Worm (Caenorhabditis elegans) whole organism, young adult: ENCODE measurements around the gene arrd-3.

ENCODE experiments used
- B0261.1 ChIP-seq: sonication (generic microtip); optimal IDR thresholded peaks from 2 replicates; lab custom pipeline; 2016; ENCODE audit warnings: mild to moderate bottlenecking, missing genetic modification characterization, moderate library complexity, missing compliant biosample characterization
- B0336.3 ChIP-seq: fragments of 200-800 bp; sonication (Bioruptor generic); IDR thresholded peaks from 2 replicates; pipeline ENCODE4 v1.3.6; 2022; ENCODE audit warnings: missing genetic modification characterization, missing compliant biosample characterization
- C06A6.2 ChIP-seq: fragments of 200-800 bp; sonication (Bioruptor generic); conservative IDR thresholded peaks from 2 replicates; pipeline ENCODE4 v1.3.6; 2022; ENCODE audit warnings: missing genetic modification characterization, missing compliant biosample characterization
- D2030.7 ChIP-seq: fragments of 200-800 bp; sonication (Bioruptor generic); IDR thresholded peaks from 2 replicates; pipeline ENCODE4 v1.3.6; 2022; ENCODE audit warnings: missing genetic modification reagents, missing genetic modification characterization, missing compliant biosample characterization
- F10E7.11 ChIP-seq: sonication (generic microtip); optimal IDR thresholded peaks from 2 replicates; lab custom pipeline; 2017; ENCODE audit warnings: mild to moderate bottlenecking, missing genetic modification characterization, moderate library complexity, missing compliant biosample characterization
- F49E8.2 ChIP-seq: sonication (generic microtip); optimal IDR thresholded peaks from 3 replicates; lab custom pipeline; 2017; ENCODE audit warnings: missing genetic modification characterization, mild to moderate bottlenecking, missing compliant biosample characterization, antibody characterized with exemption, moderate library complexity; ENCODE audit not compliant: insufficient read depth
- F57A8.1 ChIP-seq: fragments of 200-800 bp; sonication (Bioruptor generic); optimal IDR thresholded peaks from 2 replicates; lab custom pipeline; 2018; ENCODE audit warnings: mild to moderate bottlenecking, missing genetic modification characterization, moderate library complexity, missing compliant biosample characterization
- K12H6.12 ChIP-seq: fragments of 200-800 bp; sonication (Bioruptor generic); optimal IDR thresholded peaks from 2 replicates; lab custom pipeline; 2018; ENCODE audit warnings: mild to moderate bottlenecking, missing genetic modification characterization, missing compliant biosample characterization
- Y53F4B.3 ChIP-seq: fragments of 200-800 bp; sonication (Bioruptor generic); IDR thresholded peaks from 2 replicates; pipeline ENCODE4 v1.3.6; 2022; ENCODE audit warnings: missing genetic modification reagents, missing genetic modification characterization, missing compliant biosample characterization
- aptf-2 ChIP-seq: fragments of 200-800 bp; sonication (Bioruptor generic); conservative IDR thresholded peaks from 2 replicates; pipeline ENCODE4 v1.3.6; 2022; ENCODE audit warnings: missing genetic modification reagents, missing genetic modification characterization, missing compliant biosample characterization
- aptf-3 ChIP-seq: fragments of 200-800 bp; sonication (Bioruptor generic); IDR thresholded peaks from 2 replicates; pipeline ENCODE4 v1.3.6; 2022; ENCODE audit warnings: missing genetic modification characterization, missing compliant biosample characterization
- bed-1 ChIP-seq: fragments of 200-800 bp; sonication (Bioruptor generic); IDR thresholded peaks from 2 replicates; pipeline ENCODE4 v1.3.6; 2022; ENCODE audit warnings: missing genetic modification reagents, missing genetic modification characterization, missing compliant biosample characterization
- cebp-2 ChIP-seq: fragments of 200-800 bp; sonication (Bioruptor generic); IDR thresholded peaks from 2 replicates; pipeline ENCODE4 v1.3.6; 2022; ENCODE audit warnings: missing genetic modification characterization, missing compliant biosample characterization
- ceh-100 ChIP-seq: fragments of 200-800 bp; sonication (Bioruptor generic); IDR thresholded peaks from 2 replicates; pipeline ENCODE4 v1.3.6; 2022; ENCODE audit warnings: missing genetic modification reagents, missing genetic modification characterization, missing compliant biosample characterization
- chd-7 ChIP-seq: sonication (generic microtip); optimal IDR thresholded peaks from 2 replicates; lab custom pipeline; 2016; ENCODE audit warnings: mild to moderate bottlenecking, missing genetic modification characterization, moderate library complexity, missing compliant biosample characterization
- egrh-3 ChIP-seq: fragments of 200-800 bp; sonication (Bioruptor generic); IDR thresholded peaks from 2 replicates; pipeline ENCODE4 v1.3.6; 2022; ENCODE audit warnings: missing genetic modification reagents, missing genetic modification characterization, missing compliant biosample characterization
- fkh-3 ChIP-seq: sonication (generic microtip); optimal IDR thresholded peaks from 2 replicates; lab custom pipeline; 2016; ENCODE audit warnings: mild to moderate bottlenecking, missing genetic modification characterization, missing compliant biosample characterization
- him-1 ChIP-seq: sonication (generic microtip); optimal IDR thresholded peaks from 2 replicates; lab custom pipeline; 2016; ENCODE audit warnings: missing genotype, missing genetic modification reagents, missing genetic modification characterization, missing compliant biosample characterization
- hlh-12 ChIP-seq: sonication (generic microtip); optimal IDR thresholded peaks from 2 replicates; lab custom pipeline; 2016; ENCODE audit warnings: missing genetic modification characterization, missing compliant biosample characterization
- hsf-1 ChIP-seq: fragments of 200-800 bp; sonication (Bioruptor generic); IDR thresholded peaks from 2 replicates; pipeline ENCODE4 v1.3.6; 2022; ENCODE audit warnings: missing genetic modification reagents, missing genetic modification characterization, missing compliant biosample characterization
- let-526 ChIP-seq: fragments of 200-800 bp; sonication (Bioruptor generic); IDR thresholded peaks from 2 replicates; pipeline ENCODE4 v1.3.6; 2022; ENCODE audit warnings: missing genetic modification reagents, missing genetic modification characterization, missing compliant biosample characterization
- lin-26 ChIP-seq: fragments of 200-800 bp; sonication (Bioruptor generic); IDR thresholded peaks from 2 replicates; pipeline ENCODE4 v1.3.6; 2022; ENCODE audit warnings: missing genetic modification reagents, missing genetic modification characterization, missing compliant biosample characterization
- lin-35 ChIP-seq, 3 experiments: fragments of 150-350 bp in 2 of 3; sonication (generic microtip) in 1 of 3; optimal IDR thresholded peaks; 2 replicates each; lab custom pipeline; 2014 to 2018; ENCODE audit warnings: missing biosample characterization in 3 of 3, missing genetic modification characterization in 3 of 3, missing genetic modification reagents in 3 of 3
- lir-1 ChIP-seq: fragments of 200-800 bp; sonication (Bioruptor generic); conservative IDR thresholded peaks from 2 replicates; pipeline ENCODE4 v1.3.6; 2022; ENCODE audit warnings: missing genetic modification reagents, missing genetic modification characterization, missing compliant biosample characterization
- madf-8 ChIP-seq: fragments of 200-800 bp; sonication (Bioruptor generic); conservative IDR thresholded peaks from 2 replicates; pipeline ENCODE4 v1.3.6; 2022; ENCODE audit warnings: missing genetic modification reagents, missing genetic modification characterization, missing compliant biosample characterization
- mel-28 ChIP-seq: sonication (generic microtip); optimal IDR thresholded peaks from 2 replicates; lab custom pipeline; 2016; ENCODE audit warnings: borderline replicate concordance, mild to moderate bottlenecking, missing genetic modification characterization, missing compliant biosample characterization
- nfyb-1 ChIP-seq: fragments of 200-800 bp; sonication (Bioruptor generic); IDR thresholded peaks from 2 replicates; pipeline ENCODE4 v1.3.6; 2022; ENCODE audit warnings: missing genetic modification reagents, missing genetic modification characterization, missing compliant biosample characterization
- pha-4 ChIP-seq: fragments of 150-350 bp; sonication (generic microtip); optimal IDR thresholded peaks from 2 replicates; lab custom pipeline; 2014; ENCODE audit warnings: missing biosample characterization, missing genetic modification reagents, missing genetic modification characterization
- sdz-38 ChIP-seq: sonication (generic microtip); optimal IDR thresholded peaks from 2 replicates; lab custom pipeline; 2016; ENCODE audit warnings: missing genotype, missing genetic modification characterization, missing compliant biosample characterization
- sea-2 ChIP-seq: fragments of 200-800 bp; sonication (Bioruptor generic); IDR thresholded peaks from 2 replicates; pipeline ENCODE4 v1.3.6; 2022; ENCODE audit warnings: missing genetic modification characterization, missing compliant biosample characterization
- somi-1 ChIP-seq: fragments of 200-800 bp; sonication (Bioruptor generic); optimal IDR thresholded peaks from 2 replicates; lab custom pipeline; 2018; ENCODE audit warnings: mild to moderate bottlenecking, missing genetic modification characterization, missing compliant biosample characterization
- zim-3 ChIP-seq: sonication (generic microtip); optimal IDR thresholded peaks from 2 replicates; lab custom pipeline; 2017; ENCODE audit warnings: mild to moderate bottlenecking, missing genetic modification characterization, moderate library complexity, missing compliant biosample characterization
- ztf-18 ChIP-seq: sonication (generic microtip); optimal IDR thresholded peaks from 2 replicates; lab custom pipeline; 2016; ENCODE audit warnings: missing genotype, mild to moderate bottlenecking, missing genetic modification characterization, missing compliant biosample characterization
- ztf-25 ChIP-seq: fragments of 200-800 bp; sonication (Bioruptor generic); IDR thresholded peaks from 2 replicates; pipeline ENCODE4 v1.3.6; 2022; ENCODE audit warnings: missing genetic modification reagents, missing genetic modification characterization, missing compliant biosample characterization
- ztf-3 ChIP-seq: fragments of 200-800 bp; sonication (Bioruptor generic); optimal IDR thresholded peaks from 2 replicates; lab custom pipeline; 2018; ENCODE audit warnings: mild to moderate bottlenecking, missing genetic modification characterization, missing compliant biosample characterization

Gene arrd-3

ce11 chrII:9385241-9385640 is 27.1 kb upstream of the arrd-3 start, which contains the start of gene C06C3.7 (continued):
- TF ChIP-seq cebp-2 (GFP tag; lab: Robert Waterston, UW) = no peak
- TF ChIP-seq, all 124 proteins: peak for 0

- TF ChIP-seq aptf-3 (GFP tag; lab: Robert Waterston, UW) = no peak
- no peak for TF ChIP-seq D2030.7 (GFP tag; lab: Robert Waterston, UW)
- TF ChIP-seq C06A6.2 (GFP tag; lab: Robert Waterston, UW) = no peak
- no peak for TF ChIP-seq ztf-3 (GFP tag; lab: Kevin White, UChicago)
- no peak for TF ChIP-seq sea-2 (GFP tag; lab: Robert Waterston, UW)
- TF ChIP-seq egrh-3 (GFP tag; lab: Robert Waterston, UW) = no peak
- TF ChIP-seq F57A8.1 (GFP tag; lab: Kevin White, UChicago) = no peak
- no peak for TF ChIP-seq aptf-2 (GFP tag; lab: Robert Waterston, UW)
- TF ChIP-seq ztf-25 (GFP tag; lab: Robert Waterston, UW) = no peak
- no peak for TF ChIP-seq bed-1 (GFP tag; lab: Robert Waterston, UW)
- TF ChIP-seq let-526 (GFP tag; lab: Robert Waterston, UW) = no peak
Observed at ce11 chrII:9392724-9393123, 19.6 kb upstream of the arrd-3 start, which contains the start of gene lido-17. Gene lido-17 (minus strand): TSS chrII:9392824.

DNA sequence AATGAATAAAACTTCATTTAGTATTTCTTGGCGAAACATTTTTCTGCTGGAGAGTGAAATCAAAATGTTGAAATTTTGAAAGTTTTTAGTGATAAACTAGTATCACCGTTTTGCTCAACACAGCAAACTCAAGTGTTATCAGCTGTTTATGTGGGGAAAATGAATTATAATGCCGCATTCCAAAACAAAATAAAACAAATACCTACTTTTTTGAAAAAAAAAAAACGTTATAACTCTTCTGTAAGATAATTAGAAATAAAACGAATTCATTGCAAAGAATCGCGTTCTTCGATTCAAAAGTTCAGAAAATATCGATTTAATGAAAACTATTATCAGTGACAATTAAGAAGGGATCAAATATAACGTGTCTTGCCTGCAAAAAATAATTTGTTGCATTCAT is 14.9 kb upstream of the arrd-3 start, which contains the start of gene Y51B9A.9:
Gene Y51B9A.9 (minus strand): TSS at position 101 of the 400 bp plus-strand sequence.
- TF ChIP-seq lir-1 (no peak), lin-35 (GFP tag; optimal IDR thresholded peaks at IDR 0.05; lab: Kevin White, UChicago) (no peak), madf-8 (GFP tag; lab: Robert Waterston, UW) (no peak), cebp-2 (GFP tag; lab: Robert Waterston, UW) (no peak), B0336.3 (no peak), lin-26 (no peak), sdz-38 (tag; lab: Kevin White, UChicago) (no peak), hsf-1 (GFP tag; lab: Robert Waterston, UW) (no peak), K12H6.12 (no peak), mel-28 (no peak), ceh-100 (no peak), B0261.1 (no peak), hlh-12 (tag; lab: Kevin White, UChicago) (no peak), F57A8.1 (GFP tag; lab: Kevin White, UChicago) (no peak), ztf-3 (GFP tag; lab: Kevin White, UChicago) (no peak), fkh-3 (no peak), Y53F4B.3 (GFP tag; lab: Robert Waterston, UW) (no peak)

DNA sequence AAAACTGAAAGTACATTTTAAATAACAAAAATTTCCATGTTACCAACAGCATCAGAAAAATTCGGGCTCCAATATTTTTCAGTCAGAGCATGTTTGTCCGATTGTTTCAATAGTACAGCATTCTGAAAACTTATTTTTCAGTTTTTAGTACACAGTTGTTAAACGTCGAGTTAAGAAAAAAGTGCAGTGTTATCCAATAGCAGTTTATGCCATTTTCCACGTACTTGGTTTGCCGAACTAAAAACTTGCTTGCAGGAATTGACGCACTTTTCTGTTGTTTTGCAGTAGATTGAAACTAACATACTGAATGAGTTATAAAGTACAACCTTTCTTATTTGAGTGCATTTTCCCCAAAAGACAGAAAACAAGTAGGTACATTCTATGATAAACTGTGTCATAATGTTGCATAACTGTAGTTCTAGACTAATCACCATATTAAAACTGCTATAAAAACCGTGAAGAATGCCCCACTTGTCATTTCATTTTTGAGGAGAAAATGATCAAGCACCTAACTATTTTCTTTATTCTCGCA is 13.9 kb upstream of the arrd-3 start, which contains the start of the genes Y51B9A.14 and Y51B9A.8:
Gene Y51B9A.14 (minus strand): TSS at position 101 of the 532 bp plus-strand sequence.
Gene Y51B9A.8 (plus strand): TSS at position 482 of the 532 bp plus-strand sequence.
- TF ChIP-seq pha-4 (tag; lab: Kevin White, UChicago) (no peak), F49E8.2 (tag; lab: Kevin White, UChicago) (no peak), F10E7.11 (no peak), ztf-18 (tag; lab: Kevin White, UChicago) (no peak)

DNA sequence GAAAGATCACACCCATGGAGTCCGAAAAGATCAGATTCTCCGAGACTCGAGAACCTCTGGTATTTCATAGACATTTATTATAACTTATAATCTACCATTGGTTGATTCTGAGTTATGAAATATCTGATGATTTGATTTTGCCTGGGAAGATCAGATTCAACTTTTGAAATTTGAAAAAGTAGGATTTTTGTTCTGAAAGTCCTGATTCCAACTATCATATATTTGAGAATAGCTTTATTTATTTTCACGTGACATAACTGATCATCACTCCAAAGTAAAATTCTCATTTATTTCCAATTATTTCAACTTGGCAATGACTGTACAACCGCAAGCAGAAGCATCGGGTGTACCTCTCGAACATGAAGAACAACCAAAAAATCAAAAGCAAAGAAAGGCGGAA is 12.6 kb upstream of the arrd-3 start, which contains the start of gene Y51B9A.7:
Gene Y51B9A.7 (plus strand): TSS at position 301 of the 400 bp plus-strand sequence.
- TF ChIP-seq somi-1 (GFP tag; lab: Kevin White, UChicago) (no peak), nfyb-1 (no peak), F10E7.11 (no peak), chd-7 (tag; lab: Kevin White, UChicago) (no peak), him-1 (tag; lab: Kevin White, UChicago) (no peak), zim-3 (tag; lab: Kevin White, UChicago) (no peak)
